Worm (Caenorhabditis elegans): ENCODE results near the gene fnip-2.

Gene fnip-2

DNA sequence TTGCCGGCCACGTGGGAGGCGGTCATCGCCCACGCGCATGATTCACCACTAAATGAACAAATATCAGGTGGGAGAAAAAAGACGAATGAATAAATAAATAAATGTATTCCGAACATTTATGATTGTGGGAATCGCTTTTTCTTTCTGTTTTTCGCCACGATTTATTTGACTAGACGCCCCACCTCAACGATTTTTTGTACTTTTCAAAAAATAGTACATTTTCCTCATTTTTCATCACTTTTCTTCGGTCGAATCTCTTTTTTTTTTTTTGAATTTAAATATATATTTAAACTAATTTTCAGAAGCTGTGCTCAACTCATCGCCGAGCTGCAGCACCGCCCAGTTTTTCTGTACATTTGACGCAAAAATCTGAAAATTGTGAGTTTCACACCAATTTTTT, at the start of gene fnip-2:
TSS of gene fnip-2 (plus strand) at position 301 of the 400 bp plus-strand sequence.
- TF ChIP-seq eyg-1 (tag; optimal IDR thresholded peaks at IDR 0.05) (no peak), ceh-48 (tag; optimal IDR thresholded peaks at IDR 0.05) (no peak), pha-4 (tag; optimal IDR thresholded peaks at IDR 0.05) (no peak), nfya-1 (tag; optimal IDR thresholded peaks at IDR 0.05) (no peak), sdc-2 (tag; optimal IDR thresholded peaks at IDR 0.05) (no peak), ceh-19 (GFP tag; optimal IDR thresholded peaks at IDR 0.05) (no peak), ceh-2 (tag; optimal IDR thresholded peaks at IDR 0.05) (no peak), ceh-6 (GFP tag; optimal IDR thresholded peaks at IDR 0.05) (no peak)

ce11 chrIV:2172880-2173279, 49.7 kb upstream of the fnip-2 start:
- TF ChIP-seq zip-5 (tag; optimal IDR thresholded peaks at IDR 0.05): no peak
- peak; percentile 80 for TF ChIP-seq unc-42 (tag; optimal IDR thresholded peaks at IDR 0.05)

DNA sequence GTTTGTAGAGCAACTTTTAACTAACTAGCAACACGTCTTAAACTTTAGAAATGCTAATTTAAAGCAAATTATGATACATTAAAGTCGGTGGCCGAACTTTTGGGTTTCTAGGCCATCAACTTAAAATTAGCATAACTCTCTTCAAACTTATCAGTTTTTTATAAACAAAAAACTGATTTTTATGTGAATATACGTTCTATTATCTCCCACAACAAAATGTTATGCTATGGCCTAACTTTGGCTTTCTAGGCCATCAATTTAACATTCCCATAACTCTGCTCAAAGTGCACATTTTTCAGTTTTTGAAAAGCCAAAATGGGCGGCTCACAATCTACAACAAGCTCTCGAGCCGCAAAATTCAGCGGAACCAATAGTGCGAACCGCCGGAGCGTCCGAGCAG, 47.3 kb upstream of the fnip-2 start, which contains the start of gene C54E4.1:
TSS of gene C54E4.1 (plus strand) at position 301 of the 400 bp plus-strand sequence.
- TF ChIP-seq eyg-1 (tag; optimal IDR thresholded peaks at IDR 0.05): no peak
- no peak for TF ChIP-seq zip-5 (tag; optimal IDR thresholded peaks at IDR 0.05)
- no peak for TF ChIP-seq hlh-30 (tag; optimal IDR thresholded peaks at IDR 0.05; ENCODE audit: insufficient read depth)
- TF ChIP-seq ceh-2 (tag; optimal IDR thresholded peaks at IDR 0.05): no peak
- TF ChIP-seq nfya-1 (tag; optimal IDR thresholded peaks at IDR 0.05): no peak
- no peak for TF ChIP-seq pqm-1 (tag; optimal IDR thresholded peaks at IDR 0.05)
- no peak for TF ChIP-seq unc-42 (tag; optimal IDR thresholded peaks at IDR 0.05)
- no peak for TF ChIP-seq nhr-232 (tag; optimal IDR thresholded peaks at IDR 0.05)
- TF ChIP-seq fkh-6 (tag; optimal IDR thresholded peaks at IDR 0.05): no peak
- TF ChIP-seq hlh-6 (tag; optimal IDR thresholded peaks at IDR 0.05): no peak
- no peak for TF ChIP-seq ceh-14 (tag; optimal IDR thresholded peaks at IDR 0.05)

- TF ChIP-seq npax-4 (tag; optimal IDR thresholded peaks at IDR 0.05) (no peak), ceh-34 (tag; optimal IDR thresholded peaks at IDR 0.05) (no peak), Y22D7AL.16 (tag; optimal IDR thresholded peaks at IDR 0.05) (no peak), ceh-31 (tag; optimal IDR thresholded peaks at IDR 0.05) (peak; percentile 55), lin-11 (tag; optimal IDR thresholded peaks at IDR 0.05) (no peak), fkh-6 (tag; optimal IDR thresholded peaks at IDR 0.05) (no peak), hlh-8 (tag; optimal IDR thresholded peaks at IDR 0.05) (no peak), ceh-22 (tag; optimal IDR thresholded peaks at IDR 0.05) (no peak), unc-55 (GFP tag; optimal IDR thresholded peaks at IDR 0.05) (peak; percentile 56), hlh-30 (tag; optimal IDR thresholded peaks at IDR 0.05; ENCODE audit: insufficient read depth) (peak; percentile 51), zip-5 (tag; optimal IDR thresholded peaks at IDR 0.05) (no peak), ceh-48 (tag; optimal IDR thresholded peaks at IDR 0.05) (peak; percentile 58), ceh-14 (tag; optimal IDR thresholded peaks at IDR 0.05) (no peak), dve-1 (tag; optimal IDR thresholded peaks at IDR 0.05) (no peak), dmd-4 (tag; optimal IDR thresholded peaks at IDR 0.05; ENCODE audit: borderline replicate concordance) (no peak), ceh-24 (tag; optimal IDR thresholded peaks at IDR 0.05) (no peak), ahr-1 (tag; optimal IDR thresholded peaks at IDR 0.05) (no peak), pag-3 (tag; optimal IDR thresholded peaks at IDR 0.05; ENCODE audit: borderline replicate concordance) (no peak), nhr-232 (tag; optimal IDR thresholded peaks at IDR 0.05) (no peak), ceh-45 (GFP tag; IDR thresholded peaks at IDR 0.05) (no peak), tbx-7 (tag; optimal IDR thresholded peaks at IDR 0.05) (no peak), tbx-2 (tag; optimal IDR thresholded peaks at IDR 0.05) (peak; percentile 32), ztf-16 (tag; optimal IDR thresholded peaks at IDR 0.05) (no peak), fax-1 (tag; optimal IDR thresholded peaks at IDR 0.05) (no peak), ceh-19 (GFP tag; optimal IDR thresholded peaks at IDR 0.05) (no peak), sdc-2 (tag; optimal IDR thresholded peaks at IDR 0.05) (no peak), C08G9.2 (tag; optimal IDR thresholded peaks at IDR 0.05) (no peak), elt-4 (tag; optimal IDR thresholded peaks at IDR 0.05) (no peak), T23F11.4 (GFP tag; optimal IDR thresholded peaks at IDR 0.05) (no peak), C38D4.7 (GFP tag; optimal IDR thresholded peaks at IDR 0.05) (no peak), nfya-1 (tag; optimal IDR thresholded peaks at IDR 0.05) (peak; percentile 62), gmeb-2 (tag; optimal IDR thresholded peaks at IDR 0.05) (no peak), ceh-9 (tag; optimal IDR thresholded peaks at IDR 0.05) (no peak), unc-42 (tag; optimal IDR thresholded peaks at IDR 0.05) (peak; percentile 58), hlh-15 (tag; optimal IDR thresholded peaks at IDR 0.05) (no peak), lim-6 (tag; optimal IDR thresholded peaks at IDR 0.05) (no peak), pha-2 (tag; optimal IDR thresholded peaks at IDR 0.05) (peak; percentile 22), F13H6.1 (tag; optimal IDR thresholded peaks at IDR 0.05) (no peak), unc-3 (GFP tag; conservative IDR thresholded peaks at IDR 0.05) (no peak), unc-3 (tag; optimal IDR thresholded peaks at IDR 0.05) (no peak)
Measured at ce11 chrIV:2177545-2177944, 45.1 kb upstream of the fnip-2 start, which contains the start of gene hrpu-2. TSS of gene hrpu-2 (plus strand) at chrIV:2177896.

Data from whole organism, late embryonic.